Worm (Caenorhabditis elegans): ENCODE data around the gene aat-3.

The aat-3 gene

ce11 chrX:2591586-2592000, 39.5 kb downstream of the aat-3 start (continued):
- TF ChIP-seq nfya-2 (GFP tag; IDR thresholded peaks at IDR 0.05) (no peak), repo-1 (tag; optimal IDR thresholded peaks at IDR 0.05) (no peak), hrde-1 (tag; optimal IDR thresholded peaks at IDR 0.05; ENCODE audit: borderline replicate concordance) (no peak), aptf-3 (GFP tag; IDR thresholded peaks at IDR 0.05) (no peak), Y95B8A.8 (GFP tag; IDR thresholded peaks at IDR 0.05) (no peak), ztf-18 (tag; optimal IDR thresholded peaks at IDR 0.05) (no peak), sptf-2 (GFP tag; optimal IDR thresholded peaks at IDR 0.05) (no peak), ztf-28 (GFP tag; IDR thresholded peaks at IDR 0.05) (no peak), T07F8.4 (tag; optimal IDR thresholded peaks at IDR 0.05) (no peak), nfya-1 (tag; optimal IDR thresholded peaks at IDR 0.05; ENCODE audit: borderline replicate concordance, insufficient read depth) (no peak), gei-17 (GFP tag; optimal IDR thresholded peaks at IDR 0.05) (no peak), athp-1 (tag; optimal IDR thresholded peaks at IDR 0.05) (no peak), attf-6 (GFP tag; IDR thresholded peaks at IDR 0.05) (no peak), ceh-58 (GFP tag; IDR thresholded peaks at IDR 0.05) (no peak), Y67H2A.10 (GFP tag; conservative IDR thresholded peaks at IDR 0.05) (no peak), egrh-3 (GFP tag; IDR thresholded peaks at IDR 0.05) (no peak), him-1 (tag; optimal IDR thresholded peaks at IDR 0.05) (no peak), madf-3 (GFP tag; IDR thresholded peaks at IDR 0.05) (no peak), ceh-27 (GFP tag; optimal IDR thresholded peaks at IDR 0.05) (peak; percentile 69), cebp-1 (GFP tag; IDR thresholded peaks at IDR 0.05) (no peak), cebp-1 (tag; optimal IDR thresholded peaks at IDR 0.05) (no peak)

DNA sequence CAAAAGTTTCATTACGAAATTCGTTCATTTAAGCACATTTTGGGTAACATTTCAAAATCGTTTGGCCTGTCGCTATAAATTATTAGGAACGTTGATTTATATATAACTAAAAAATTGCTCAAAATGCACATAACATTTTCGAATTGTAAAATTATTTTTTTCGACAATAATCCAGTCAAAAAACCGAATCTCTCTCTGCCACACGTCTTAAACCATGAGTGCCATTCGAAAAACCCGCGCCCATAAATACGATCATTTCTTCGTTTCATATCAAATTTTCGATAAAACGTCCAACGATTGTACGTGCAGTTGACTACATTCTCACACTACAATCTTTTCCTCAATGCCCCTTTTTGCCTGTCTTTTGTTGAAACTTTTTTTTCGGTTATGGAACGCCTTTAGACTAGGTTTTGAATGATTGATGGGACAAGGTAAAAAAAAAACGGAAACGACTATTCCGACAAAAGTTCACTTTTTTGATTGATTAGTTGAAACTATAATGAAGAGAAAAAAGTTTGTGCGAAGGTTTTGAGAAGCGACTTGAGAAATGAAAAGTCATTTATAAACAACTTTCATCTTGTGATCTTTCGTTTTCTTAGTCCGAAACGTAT, 40.7 kb downstream of the aat-3 start:
- TF ChIP-seq nhr-80 (tag; optimal IDR thresholded peaks at IDR 0.05) = peak; percentile 68
- no peak for TF ChIP-seq lsl-1 (GFP tag; optimal IDR thresholded peaks at IDR 0.05)
- TF ChIP-seq lin-40 (tag; optimal IDR thresholded peaks at IDR 0.05) = peak; percentile 63

DNA sequence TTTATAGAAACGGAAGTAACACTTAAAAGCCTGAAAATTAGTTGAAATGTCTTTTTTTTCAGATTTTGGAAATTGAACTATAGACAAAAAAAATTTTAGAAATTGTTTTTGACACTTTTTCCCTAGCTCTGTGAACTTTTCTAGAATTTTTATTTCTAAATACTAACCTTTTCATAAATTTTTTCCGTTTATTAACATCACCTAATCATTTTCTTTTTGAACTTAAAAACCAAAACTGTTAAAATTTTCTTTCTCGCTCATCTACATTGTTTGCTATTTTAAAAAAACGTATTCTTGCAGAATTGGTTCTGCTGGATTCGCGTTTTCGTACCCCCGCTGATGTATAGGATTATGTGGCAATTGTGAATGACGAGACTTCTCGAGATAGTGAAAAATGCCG, 41.6 kb downstream of the aat-3 start, which contains the start of the genes nhr-40 and T03G6.7:
Gene nhr-40 (plus strand): TSS at position 301 of the 400 bp plus-strand sequence.
Gene T03G6.7 (plus strand): TSS at position 337 of the 400 bp plus-strand sequence.
- TF ChIP-seq F52B5.7 (tag; optimal IDR thresholded peaks at IDR 0.05) = no peak
- TF ChIP-seq nhr-90 (tag; optimal IDR thresholded peaks at IDR 0.05) = no peak
- no peak for TF ChIP-seq D2030.7 (GFP tag; IDR thresholded peaks at IDR 0.05)
- no peak for TF ChIP-seq nfya-1 (tag; optimal IDR thresholded peaks at IDR 0.05; ENCODE audit: borderline replicate concordance, insufficient read depth)
- no peak for TF ChIP-seq rpc-1 (optimal IDR thresholded peaks at IDR 0.05)
- no peak for TF ChIP-seq rpc-1 (tag; optimal IDR thresholded peaks at IDR 0.05)
- no peak for TF ChIP-seq ztf-3 (GFP tag; optimal IDR thresholded peaks at IDR 0.05)
- no peak for TF ChIP-seq lin-35 (GFP tag; optimal IDR thresholded peaks at IDR 0.05)
- no peak for TF ChIP-seq rec-8 (tag; optimal IDR thresholded peaks at IDR 0.05)
- TF ChIP-seq him-1 (tag; optimal IDR thresholded peaks at IDR 0.05) = no peak
- no peak for TF ChIP-seq Y53G8AR.9 (GFP tag; conservative IDR thresholded peaks at IDR 0.05)
- TF ChIP-seq B0019.2 (GFP tag; conservative IDR thresholded peaks at IDR 0.05) = no peak
- no peak for TF ChIP-seq cebp-2 (GFP tag; IDR thresholded peaks at IDR 0.05)
- no peak for TF ChIP-seq attf-5 (GFP tag; optimal IDR thresholded peaks at IDR 0.05)
- TF ChIP-seq ceh-79 (tag; optimal IDR thresholded peaks at IDR 0.05) = no peak
- TF ChIP-seq xnd-1 (tag; optimal IDR thresholded peaks at IDR 0.05) = no peak
- no peak for TF ChIP-seq athp-1 (tag; optimal IDR thresholded peaks at IDR 0.05)
